Worm (Caenorhabditis elegans) whole organism, young adult: ENCODE measurements around the gene F42H10.3.

Source experiments
- B0019.2 ChIP-seq: fragments of 200-800 bp; sonication (Bioruptor generic); conservative IDR thresholded peaks from 2 replicates; pipeline ENCODE4 v1.3.6; 2022; ENCODE audit warnings: missing genetic modification reagents, missing genetic modification characterization, missing compliant biosample characterization
- B0336.3 ChIP-seq: fragments of 200-800 bp; sonication (Bioruptor generic); IDR thresholded peaks from 2 replicates; pipeline ENCODE4 v1.3.6; 2022; ENCODE audit warnings: missing genetic modification characterization, missing compliant biosample characterization
- C17E4.6 ChIP-seq: fragments of 200-800 bp; sonication (Bioruptor generic); IDR thresholded peaks from 2 replicates; pipeline ENCODE4 v1.3.6; 2022; ENCODE audit warnings: missing genetic modification reagents, missing genetic modification characterization, missing compliant biosample characterization
- F10E7.11 ChIP-seq: sonication (generic microtip); optimal IDR thresholded peaks from 2 replicates; lab custom pipeline; 2017; ENCODE audit warnings: mild to moderate bottlenecking, missing genetic modification characterization, moderate library complexity, missing compliant biosample characterization
- F23B12.7 ChIP-seq: sonication (generic microtip); optimal IDR thresholded peaks from 2 replicates; lab custom pipeline; 2017; ENCODE audit warnings: missing genetic modification characterization, mild to moderate bottlenecking, missing compliant biosample characterization, antibody characterized with exemption, moderate library complexity; ENCODE audit not compliant: insufficient read depth
- F33H1.4 ChIP-seq: fragments of 200-800 bp; sonication (Bioruptor generic); IDR thresholded peaks from 2 replicates; pipeline ENCODE4 v1.3.6; 2022; ENCODE audit warnings: missing genetic modification reagents, missing genetic modification characterization, missing compliant biosample characterization
- F52B5.7 ChIP-seq: sonication (generic microtip); optimal IDR thresholded peaks from 2 replicates; lab custom pipeline; 2016; ENCODE audit warnings: mild to moderate bottlenecking, missing genetic modification characterization, missing compliant biosample characterization
- F57C9.4 ChIP-seq: sonication (generic microtip); optimal IDR thresholded peaks from 2 replicates; lab custom pipeline; 2017; ENCODE audit warnings: mild to moderate bottlenecking, missing genetic modification characterization, missing compliant biosample characterization
- Y95B8A.8 ChIP-seq: fragments of 200-800 bp; sonication (Bioruptor generic); IDR thresholded peaks from 2 replicates; pipeline ENCODE4 v1.3.6; 2022; ENCODE audit warnings: missing genetic modification reagents, missing genetic modification characterization, missing compliant biosample characterization
- aptf-3 ChIP-seq: fragments of 200-800 bp; sonication (Bioruptor generic); IDR thresholded peaks from 2 replicates; pipeline ENCODE4 v1.3.6; 2022; ENCODE audit warnings: missing genetic modification characterization, missing compliant biosample characterization
- atf-7 ChIP-seq: sonication (generic microtip); optimal IDR thresholded peaks from 2 replicates; lab custom pipeline; 2017; ENCODE audit warnings: mild to moderate bottlenecking, missing genetic modification characterization, missing compliant biosample characterization
- attf-5 ChIP-seq: fragments of 200-800 bp; sonication (Bioruptor generic); optimal IDR thresholded peaks from 2 replicates; lab custom pipeline; 2018; ENCODE audit warnings: mild to moderate bottlenecking, missing genetic modification characterization, missing compliant biosample characterization
- cebp-1 ChIP-seq, 2 experiments: fragments of 200-800 bp in 1 of 2; sonication (Bioruptor generic) in 1 of 2; sonication (generic microtip) in 1 of 2; IDR thresholded peaks in 1 of 2; optimal IDR thresholded peaks in 1 of 2; 2 replicates each; pipeline versions ENCODE4 v1.3.6 to Lab custom; 2017 to 2022; ENCODE audit warnings: missing compliant biosample characterization in 2 of 2, missing genetic modification characterization in 2 of 2, mild to moderate bottlenecking in 1 of 2, missing genetic modification reagents in 1 of 2, moderate library complexity in 1 of 2
- ceh-27 ChIP-seq: fragments of 200-800 bp; sonication (Bioruptor generic); optimal IDR thresholded peaks from 2 replicates; lab custom pipeline; 2018; ENCODE audit warnings: mild to moderate bottlenecking, missing genetic modification characterization, moderate library complexity, missing compliant biosample characterization
- ceh-40 ChIP-seq: fragments of 200-800 bp; sonication (Bioruptor generic); IDR thresholded peaks from 2 replicates; pipeline ENCODE4 v1.3.6; 2022; ENCODE audit warnings: missing genetic modification characterization, missing compliant biosample characterization
- chd-7 ChIP-seq: sonication (generic microtip); optimal IDR thresholded peaks from 2 replicates; lab custom pipeline; 2016; ENCODE audit warnings: mild to moderate bottlenecking, missing genetic modification characterization, moderate library complexity, missing compliant biosample characterization
- die-1 ChIP-seq: sonication (generic microtip); optimal IDR thresholded peaks from 2 replicates; lab custom pipeline; 2016; ENCODE audit warnings: missing genotype, mild to moderate bottlenecking, missing genetic modification characterization, missing compliant biosample characterization
- efl-1 ChIP-seq: fragments of 150-350 bp; optimal IDR thresholded peaks from 2 replicates; lab custom pipeline; 2014; ENCODE audit warnings: missing biosample characterization, missing genetic modification reagents, missing genetic modification characterization
- gei-17 ChIP-seq: fragments of 200-800 bp; sonication (Bioruptor generic); optimal IDR thresholded peaks from 2 replicates; lab custom pipeline; 2018; ENCODE audit warnings: mild to moderate bottlenecking, missing genetic modification characterization, missing compliant biosample characterization
- hmg-20 ChIP-seq: fragments of 200-800 bp; sonication (Bioruptor generic); IDR thresholded peaks from 2 replicates; pipeline ENCODE4 v1.3.6; 2022; ENCODE audit warnings: missing genetic modification reagents, missing genetic modification characterization, missing compliant biosample characterization
- hsf-1 ChIP-seq: fragments of 200-800 bp; sonication (Bioruptor generic); IDR thresholded peaks from 2 replicates; pipeline ENCODE4 v1.3.6; 2022; ENCODE audit warnings: missing genetic modification reagents, missing genetic modification characterization, missing compliant biosample characterization
- lin-35 ChIP-seq, 3 experiments: fragments of 150-350 bp in 2 of 3; sonication (generic microtip) in 1 of 3; optimal IDR thresholded peaks; 2 replicates each; lab custom pipeline; 2014 to 2018; ENCODE audit warnings: missing biosample characterization in 3 of 3, missing genetic modification characterization in 3 of 3, missing genetic modification reagents in 3 of 3
- lsl-1 ChIP-seq: fragments of 200-800 bp; sonication (Bioruptor generic); optimal IDR thresholded peaks from 2 replicates; lab custom pipeline; 2018; ENCODE audit warnings: mild to moderate bottlenecking, missing genetic modification characterization, moderate library complexity, missing compliant biosample characterization
- madf-10 ChIP-seq: sonication (generic microtip); optimal IDR thresholded peaks from 2 replicates; lab custom pipeline; 2016; ENCODE audit warnings: mild to moderate bottlenecking, missing genetic modification characterization, missing compliant biosample characterization
- mel-28 ChIP-seq: sonication (generic microtip); optimal IDR thresholded peaks from 2 replicates; lab custom pipeline; 2016; ENCODE audit warnings: borderline replicate concordance, mild to moderate bottlenecking, missing genetic modification characterization, missing compliant biosample characterization
- nfya-1 ChIP-seq: sonication (generic microtip); optimal IDR thresholded peaks from 2 replicates; lab custom pipeline; 2017; ENCODE audit warnings: antibody characterized with exemption, missing compliant biosample characterization, missing genetic modification characterization, borderline replicate concordance; ENCODE audit not compliant: insufficient read depth
- nfya-2 ChIP-seq: fragments of 200-800 bp; sonication (Bioruptor generic); IDR thresholded peaks from 2 replicates; pipeline ENCODE4 v1.3.6; 2022; ENCODE audit warnings: missing genetic modification reagents, missing genetic modification characterization, missing compliant biosample characterization
- nfyb-1 ChIP-seq: fragments of 200-800 bp; sonication (Bioruptor generic); IDR thresholded peaks from 2 replicates; pipeline ENCODE4 v1.3.6; 2022; ENCODE audit warnings: missing genetic modification reagents, missing genetic modification characterization, missing compliant biosample characterization
- repo-1 ChIP-seq: sonication (generic microtip); optimal IDR thresholded peaks from 2 replicates; lab custom pipeline; 2017; ENCODE audit warnings: mild to moderate bottlenecking, missing genetic modification characterization, missing compliant biosample characterization
- snpc-1.3 ChIP-seq: sonication (generic microtip); optimal IDR thresholded peaks from 2 replicates; lab custom pipeline; 2017; ENCODE audit warnings: missing genetic modification characterization, mild to moderate bottlenecking, missing compliant biosample characterization, antibody characterized with exemption, moderate library complexity, missing genotype, missing genetic modification reagents; ENCODE audit not compliant: insufficient read depth
- snpc-4 ChIP-seq, 5 experiments: fragments of 150-350 bp in 1 of 5; sonication (generic microtip) in 4 of 5; optimal IDR thresholded peaks; 2 replicates each; lab custom pipeline; 2014 to 2018; ENCODE audit warnings: missing genetic modification characterization in 5 of 5, missing biosample characterization in 3 of 5, antibody characterized with exemption in 2 of 5, mild to moderate bottlenecking in 2 of 5, missing compliant biosample characterization in 2 of 5, missing genotype in 2 of 5, moderate library complexity in 2 of 5, missing genetic modification reagents in 1 of 5
- sptf-2 ChIP-seq: fragments of 200-800 bp; sonication (Bioruptor generic); optimal IDR thresholded peaks from 2 replicates; lab custom pipeline; 2018; ENCODE audit warnings: mild to moderate bottlenecking, missing genetic modification characterization, missing compliant biosample characterization
- xnd-1 ChIP-seq: sonication (generic microtip); optimal IDR thresholded peaks from 2 replicates; lab custom pipeline; 2016; ENCODE audit warnings: missing genotype, missing genetic modification reagents, missing genetic modification characterization, missing compliant biosample characterization
- ztf-6 ChIP-seq: fragments of 200-800 bp; sonication (Bioruptor generic); IDR thresholded peaks from 2 replicates; pipeline ENCODE4 v1.3.6; 2022; ENCODE audit warnings: missing genetic modification reagents, missing genetic modification characterization, missing compliant biosample characterization

The F42H10.3 gene

DNA sequence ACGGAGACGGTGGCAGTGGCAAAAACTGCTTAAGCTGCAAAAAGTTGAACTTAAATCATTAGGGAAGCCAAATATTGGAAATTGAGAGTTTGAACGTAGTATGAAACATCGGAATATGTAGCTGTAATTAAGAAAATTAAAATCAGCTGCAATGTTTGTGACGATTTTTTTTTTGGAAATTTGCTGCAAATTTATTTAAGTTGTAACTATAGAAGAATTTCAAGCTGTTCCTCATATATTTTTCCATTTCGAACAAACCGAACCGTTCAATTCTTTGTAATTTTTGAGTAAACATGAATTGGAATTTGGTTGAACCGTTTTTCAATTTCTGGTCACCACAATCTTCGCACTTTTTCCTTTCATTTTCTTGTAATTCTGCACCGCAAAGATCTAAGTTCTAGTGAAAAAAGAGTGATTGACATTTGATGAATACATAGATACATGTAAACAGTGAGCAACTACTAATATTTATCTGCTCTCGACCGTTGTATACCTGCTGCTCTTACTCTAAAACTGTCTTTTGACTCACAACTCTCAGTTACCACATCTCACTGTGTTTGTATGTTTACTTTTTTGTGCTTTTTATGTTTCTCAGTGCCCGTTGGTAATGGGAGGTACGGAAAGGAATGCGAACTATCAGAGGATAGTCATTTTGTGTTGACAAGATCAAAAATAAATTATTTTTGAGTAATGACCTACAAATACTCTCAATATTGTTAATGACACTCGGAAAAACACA lies 37.9 kb downstream of the F42H10.3 start:
- no peak for TF ChIP-seq lsl-1 (GFP tag; lab: Kevin White, UChicago)
- TF ChIP-seq attf-5 (GFP tag; lab: Kevin White, UChicago): no peak
- TF ChIP-seq F52B5.7 (tag; lab: Kevin White, UChicago): no peak
- TF ChIP-seq F23B12.7 (tag; lab: Kevin White, UChicago): no peak
- TF ChIP-seq ceh-40: no peak
- no peak for TF ChIP-seq madf-10 (tag; lab: Kevin White, UChicago)
- no peak for TF ChIP-seq repo-1 (tag; lab: Kevin White, UChicago)
- TF ChIP-seq C17E4.6 (GFP tag; lab: Robert Waterston, UW): no peak
- TF ChIP-seq snpc-4 (GFP tag; optimal IDR thresholded peaks at IDR 0.05; lab: Kevin White, UChicago): no peak
- no peak for TF ChIP-seq snpc-4 (tag; optimal IDR thresholded peaks at IDR 0.05; lab: Kevin White, UChicago)
- TF ChIP-seq chd-7 (tag; lab: Kevin White, UChicago): no peak
- no peak for TF ChIP-seq atf-7

DNA sequence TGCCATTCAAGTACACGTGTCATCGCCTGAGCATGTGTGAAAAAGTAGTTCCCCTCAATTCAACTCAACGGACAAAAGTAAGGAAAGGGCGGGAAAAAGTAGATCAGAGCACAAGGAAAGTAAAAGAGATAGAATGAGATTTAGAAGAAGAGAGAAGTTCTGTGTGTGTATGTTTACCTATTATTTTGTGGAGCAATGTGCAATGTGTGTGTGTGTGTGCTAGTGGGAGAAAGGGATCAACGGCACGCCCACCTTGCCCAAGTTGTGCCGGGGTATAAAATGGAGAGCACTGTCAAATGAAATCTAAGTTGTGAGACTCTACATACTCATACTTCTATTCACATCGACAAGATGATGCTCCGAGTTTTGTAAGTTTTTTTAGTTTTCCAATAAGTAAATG lies 40.8 kb downstream of the F42H10.3 start, which contains the start of gene idpp-15:
Gene idpp-15, plus strand, starts transcription at position 301 of the 400 bp plus-strand sequence.
- no peak for TF ChIP-seq Y95B8A.8 (GFP tag; lab: Robert Waterston, UW)
- TF ChIP-seq efl-1 (GFP tag; lab: Kevin White, UChicago): no peak
- TF ChIP-seq lin-35 (GFP tag; optimal IDR thresholded peaks at IDR 0.05; lab: Kevin White, UChicago): no peak
- TF ChIP-seq aptf-3 (GFP tag; lab: Robert Waterston, UW): no peak
- TF ChIP-seq gei-17 (GFP tag; lab: Kevin White, UChicago): no peak
- TF ChIP-seq xnd-1 (tag; lab: Kevin White, UChicago): no peak
- no peak for TF ChIP-seq atf-7
- TF ChIP-seq B0019.2: no peak

- TF ChIP-seq B0336.3 (GFP tag; lab: Robert Waterston, UW) (no peak), snpc-1.3 (no peak), attf-5 (GFP tag; lab: Kevin White, UChicago) (peak; percentile 37), hmg-20 (GFP tag; lab: Robert Waterston, UW) (no peak), cebp-1 (GFP tag; IDR thresholded peaks at IDR 0.05; lab: Robert Waterston, UW) (peak; percentile 93), cebp-1 (tag; optimal IDR thresholded peaks at IDR 0.05; lab: Kevin White, UChicago) (peak; percentile 99), ceh-27 (GFP tag; lab: Kevin White, UChicago) (peak; percentile 14), hsf-1 (GFP tag; lab: Robert Waterston, UW) (peak; percentile 70; the same call in 1 of the 2 replicates), nfyb-1 (GFP tag; lab: Robert Waterston, UW) (peak; percentile 98), sptf-2 (GFP tag; lab: Kevin White, UChicago) (no peak)
Measured at ce11 chrIII:8529002-8529401, 45.0 kb downstream of the F42H10.3 start.

- TF ChIP-seq F10E7.11 (no peak), nfya-1 (tag; lab: Kevin White, UChicago) (no peak), die-1 (tag; lab: Kevin White, UChicago) (no peak), mel-28 (tag; lab: Kevin White, UChicago) (no peak), F33H1.4 (GFP tag; lab: Robert Waterston, UW) (no peak), nfya-2 (GFP tag; lab: Robert Waterston, UW) (no peak), atf-7 (no peak), ceh-27 (GFP tag; lab: Kevin White, UChicago) (no peak), F57C9.4 (tag; lab: Kevin White, UChicago) (no peak), ztf-6 (GFP tag; lab: Robert Waterston, UW) (no peak)
Measured at ce11 chrIII:8529772-8530171, 45.8 kb downstream of the F42H10.3 start, which contains the start of gene ZC21.10. Gene ZC21.10, plus strand, starts transcription at chrIII:8530072.
